Fruit fly (Drosophila melanogaster): ENCODE measurements around the gene CG32755.

The CG32755 gene

DNA sequence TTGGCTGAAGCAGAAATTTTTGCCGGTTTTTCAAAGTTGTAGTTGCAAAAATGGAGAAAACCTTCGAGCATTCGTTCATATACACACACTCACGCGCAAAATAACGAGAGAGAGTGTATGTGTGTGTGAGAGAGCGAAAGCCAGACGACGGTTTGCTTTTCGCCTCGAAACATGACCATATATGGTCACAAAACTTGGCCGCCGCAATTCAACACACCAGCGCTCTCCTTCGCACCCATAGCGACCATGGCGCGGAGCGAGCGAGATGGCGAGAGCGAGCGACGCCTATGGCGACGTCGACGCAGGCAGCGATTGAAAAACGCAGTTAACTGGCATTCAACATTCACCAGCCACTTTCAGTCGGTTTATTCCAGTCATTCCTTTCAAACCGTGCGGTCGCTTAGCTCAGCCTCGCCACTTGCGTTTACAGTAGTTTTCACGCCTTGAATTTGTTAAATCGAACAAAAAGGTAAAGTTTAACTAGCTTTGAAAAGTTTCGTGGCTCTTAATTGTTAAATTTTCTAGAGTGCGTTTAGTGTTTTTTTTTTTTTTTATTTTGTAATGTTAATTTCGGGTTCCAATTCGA is 48.3 kb upstream of the CG32755 start (continued):
- TF ChIP-seq CG6791 (GFP tag; IDR thresholded peaks at IDR 0.05; ENCODE audit: partially characterized antibody) (0 out of 3 replicates have a peak, but pooled peaks have one; percentile 19), slbo (GFP tag; IDR thresholded peaks at IDR 0.05) (no peak), klu (GFP tag; IDR thresholded peaks at IDR 0.05) (no peak), insv (GFP tag; optimal IDR thresholded peaks at IDR 0.05) (peak in 1 of 2 experiments; percentile 37), otp (GFP tag; IDR thresholded peaks at IDR 0.05) (0 out of 3 replicates have a peak, but pooled peaks have one; percentile 5), CG1024 (GFP tag; IDR thresholded peaks at IDR 0.05) (no peak), ranshi (GFP tag; IDR thresholded peaks at IDR 0.05) (peak; percentile 40; the same call in 1 of the 2 replicates), ac (GFP tag; optimal IDR thresholded peaks at IDR 0.05) (no peak), pan (optimal IDR thresholded peaks at IDR 0.05) (no peak), pan (GFP tag; optimal IDR thresholded peaks at IDR 0.05 in 1 of 2, IDR thresholded peaks at IDR 0.05 in 1 of 2) (peak in 1 of 2 experiments; percentile 43), unc-4 (GFP tag; IDR thresholded peaks at IDR 0.05; ENCODE audit: partially characterized antibody) (peak; percentile 40; the same call in 1 of the 2 replicates), nom (GFP tag; optimal IDR thresholded peaks at IDR 0.05) (peak; percentile 80), wor (GFP tag; IDR thresholded peaks at IDR 0.05) (no peak), CG6765 (GFP tag; optimal IDR thresholded peaks at IDR 0.05) (peak; percentile 24), knrl (GFP tag; IDR thresholded peaks at IDR 0.05; ENCODE audit: partially characterized antibody) (0 out of 3 replicates have a peak, but pooled peaks have one; percentile 22), zf30C (GFP tag; optimal IDR thresholded peaks at IDR 0.05) (peak; percentile 44), MBD-R2 (GFP tag; IDR thresholded peaks at IDR 0.05) (peak; percentile 14; the same call in 1 of the 2 replicates), zfh1 (GFP tag; IDR thresholded peaks at IDR 0.05) (peak; percentile 37; the same call in 1 of the 3 replicates), jigr1 (GFP tag; IDR thresholded peaks at IDR 0.05) (no peak), CG12942 (GFP tag; optimal IDR thresholded peaks at IDR 0.05) (no peak), CG15696 (tag; optimal IDR thresholded peaks at IDR 0.05) (no peak), gcm (GFP tag; optimal IDR thresholded peaks at IDR 0.05) (peak; percentile 26), Kr (GFP tag; optimal IDR thresholded peaks at IDR 0.05) (no peak), Deaf1 (tag; optimal IDR thresholded peaks at IDR 0.05) (peak; percentile 59), CG8944 (GFP tag; optimal IDR thresholded peaks at IDR 0.05) (peak; percentile 0), oc (tag; optimal IDR thresholded peaks at IDR 0.05) (peak; percentile 17), CG34422 (GFP tag; IDR thresholded peaks at IDR 0.05) (peak; percentile 71; the same call in 2 of the 3 replicates), CG18599 (GFP tag; optimal IDR thresholded peaks at IDR 0.05) (peak; percentile 54), crp (GFP tag; optimal IDR thresholded peaks at IDR 0.05) (no peak), lab (GFP tag; optimal IDR thresholded peaks at IDR 0.05) (peak; percentile 72), dpn (GFP tag; optimal IDR thresholded peaks at IDR 0.05) (peak in 1 of 2 experiments; percentile 19), scrt (GFP tag; optimal IDR thresholded peaks at IDR 0.05) (peak; percentile 62), CG9797 (GFP tag; optimal IDR thresholded peaks at IDR 0.05) (no peak), Ptx1 (GFP tag; IDR thresholded peaks at IDR 0.05) (no peak), CG12155 (GFP tag; optimal IDR thresholded peaks at IDR 0.05) (peak; percentile 38), CG1832 (GFP tag; optimal IDR thresholded peaks at IDR 0.05) (peak; percentile 95), CG17359 (tag; optimal IDR thresholded peaks at IDR 0.05) (peak; percentile 6), abd-A (tag; optimal IDR thresholded peaks at IDR 0.05) (peak; percentile 83), Xbp1 (GFP tag; optimal IDR thresholded peaks at IDR 0.05) (peak; percentile 10), Side (GFP tag; optimal IDR thresholded peaks at IDR 0.05) (peak; percentile 33), CHES-1-like (GFP tag; optimal IDR thresholded peaks at IDR 0.05) (no peak), CG32767 (GFP tag; IDR thresholded peaks at IDR 0.05) (peak; percentile 60), NfI (GFP tag; optimal IDR thresholded peaks at IDR 0.05) (no peak), CG7556 (GFP tag; optimal IDR thresholded peaks at IDR 0.05) (no peak), Drgx (GFP tag; IDR thresholded peaks at IDR 0.05) (0 out of 2 replicates have a peak, but pooled peaks have one; percentile 38), hbn (GFP tag; IDR thresholded peaks at IDR 0.05; ENCODE audit: partially characterized antibody) (no peak), HmgZ (tag; optimal IDR thresholded peaks at IDR 0.05) (peak; percentile 23), CG11398 (GFP tag; optimal IDR thresholded peaks at IDR 0.05) (peak; percentile 60), kah (GFP tag; optimal IDR thresholded peaks at IDR 0.05) (peak; percentile 24)

Data from whole organism, embryonic.